Worm (Caenorhabditis elegans) whole organism, late embryonic: ENCODE results near the gene F38A1.6.

ENCODE experiments used
- C38D4.7 ChIP-seq: fragments of 200-800 bp; sonication (Bioruptor generic); optimal IDR thresholded peaks from 2 replicates; lab custom pipeline; 2018; ENCODE audit warnings: mild to moderate bottlenecking, missing genetic modification characterization, moderate library complexity, missing compliant biosample characterization
- T23F11.4 ChIP-seq: fragments of 200-800 bp; sonication (Bioruptor generic); optimal IDR thresholded peaks from 2 replicates; lab custom pipeline; 2018; ENCODE audit warnings: mild to moderate bottlenecking, missing genetic modification characterization, missing compliant biosample characterization
- ahr-1 ChIP-seq: sonication (generic microtip); optimal IDR thresholded peaks from 2 replicates; lab custom pipeline; 2016; ENCODE audit warnings: missing genetic modification characterization, missing compliant biosample characterization
- ama-1 ChIP-seq: fragments of 150-350 bp; optimal IDR thresholded peaks from 2 replicates; lab custom pipeline; 2014
- ceh-14 ChIP-seq: sonication (generic microtip); optimal IDR thresholded peaks from 2 replicates; lab custom pipeline; 2016; ENCODE audit warnings: missing genotype, missing genetic modification characterization, missing compliant biosample characterization
- ceh-18 ChIP-seq: sonication (generic microtip); optimal IDR thresholded peaks from 2 replicates; lab custom pipeline; 2016; ENCODE audit warnings: missing genetic modification characterization, missing compliant biosample characterization
- ceh-19 ChIP-seq: fragments of 200-800 bp; sonication (Bioruptor generic); optimal IDR thresholded peaks from 2 replicates; lab custom pipeline; 2018; ENCODE audit warnings: mild to moderate bottlenecking, missing genetic modification characterization, missing compliant biosample characterization
- ceh-2 ChIP-seq: sonication (generic microtip); optimal IDR thresholded peaks from 2 replicates; lab custom pipeline; 2016; ENCODE audit warnings: missing genotype, missing genetic modification characterization, missing compliant biosample characterization
- ceh-22 ChIP-seq: sonication (generic microtip); optimal IDR thresholded peaks from 2 replicates; lab custom pipeline; 2017; ENCODE audit warnings: missing biosample characterization, missing genetic modification characterization
- ceh-24 ChIP-seq: sonication (generic microtip); optimal IDR thresholded peaks from 2 replicates; lab custom pipeline; 2016; ENCODE audit warnings: mild to moderate bottlenecking, missing genetic modification characterization, missing compliant biosample characterization
- ceh-30 ChIP-seq: fragments of 150-350 bp; optimal IDR thresholded peaks from 2 replicates; lab custom pipeline; 2014; ENCODE audit warnings: missing biosample characterization, missing genetic modification characterization
- ceh-31 ChIP-seq: sonication (generic microtip); optimal IDR thresholded peaks from 2 replicates; lab custom pipeline; 2016; ENCODE audit warnings: missing genetic modification characterization, missing compliant biosample characterization
- ceh-34 ChIP-seq: sonication (generic microtip); optimal IDR thresholded peaks from 2 replicates; lab custom pipeline; 2016; ENCODE audit warnings: mild to moderate bottlenecking, missing genetic modification characterization, missing compliant biosample characterization
- ceh-45 ChIP-seq: fragments of 200-800 bp; sonication (Bioruptor generic); IDR thresholded peaks from 2 replicates; pipeline ENCODE4 v1.3.6; 2022; ENCODE audit warnings: missing genetic modification reagents, missing genetic modification characterization, missing compliant biosample characterization
- ceh-48 ChIP-seq: sonication (generic microtip); optimal IDR thresholded peaks from 2 replicates; lab custom pipeline; 2016; ENCODE audit warnings: missing genetic modification characterization, inconsistent platforms, missing compliant biosample characterization
- ceh-9 ChIP-seq: sonication (generic microtip); optimal IDR thresholded peaks from 2 replicates; lab custom pipeline; 2016; ENCODE audit warnings: mild to moderate bottlenecking, missing genetic modification characterization, inconsistent platforms, missing compliant biosample characterization
- che-1 ChIP-seq: sonication (generic microtip); optimal IDR thresholded peaks from 2 replicates; lab custom pipeline; 2016; ENCODE audit warnings: mild to moderate bottlenecking, missing genetic modification characterization, missing compliant biosample characterization
- dmd-4 ChIP-seq: sonication (generic microtip); optimal IDR thresholded peaks from 2 replicates; lab custom pipeline; 2016; ENCODE audit warnings: borderline replicate concordance, missing genetic modification characterization, missing compliant biosample characterization
- elt-2 ChIP-seq: sonication (generic microtip); optimal IDR thresholded peaks from 2 replicates; lab custom pipeline; 2016; ENCODE audit warnings: missing genetic modification reagents, missing genetic modification characterization, missing compliant biosample characterization
- elt-4 ChIP-seq: sonication (generic microtip); optimal IDR thresholded peaks from 2 replicates; lab custom pipeline; 2016; ENCODE audit warnings: missing genetic modification characterization, missing compliant biosample characterization
- ets-4 ChIP-seq: sonication (generic microtip); optimal IDR thresholded peaks from 2 replicates; lab custom pipeline; 2016; ENCODE audit warnings: missing genetic modification characterization, missing compliant biosample characterization
- eyg-1 ChIP-seq: sonication (generic microtip); optimal IDR thresholded peaks from 2 replicates; lab custom pipeline; 2016; ENCODE audit warnings: missing genotype, missing genetic modification characterization, missing compliant biosample characterization
- fax-1 ChIP-seq: sonication (generic microtip); optimal IDR thresholded peaks from 2 replicates; lab custom pipeline; 2016; ENCODE audit warnings: missing genotype, missing genetic modification characterization, missing compliant biosample characterization
- fkh-10 ChIP-seq: fragments of 150-350 bp; optimal IDR thresholded peaks from 2 replicates; lab custom pipeline; 2014; ENCODE audit warnings: missing biosample characterization, missing genetic modification reagents, missing genetic modification characterization
- fkh-6 ChIP-seq: sonication (generic microtip); optimal IDR thresholded peaks from 2 replicates; lab custom pipeline; 2016; ENCODE audit warnings: missing genetic modification characterization, missing compliant biosample characterization
- hlh-30 ChIP-seq: sonication (generic microtip); optimal IDR thresholded peaks from 2 replicates; lab custom pipeline; 2017; ENCODE audit warnings: antibody characterized with exemption, missing genetic modification characterization, missing compliant biosample characterization; ENCODE audit not compliant: insufficient read depth
- hlh-6 ChIP-seq: sonication (generic microtip); optimal IDR thresholded peaks from 2 replicates; lab custom pipeline; 2016; ENCODE audit warnings: missing genotype, missing genetic modification characterization, missing compliant biosample characterization
- madf-2 ChIP-seq: sonication (generic microtip); optimal IDR thresholded peaks from 2 replicates; lab custom pipeline; 2017; ENCODE audit warnings: missing genetic modification characterization, missing compliant biosample characterization
- mec-3 ChIP-seq: sonication (generic microtip); optimal IDR thresholded peaks from 2 replicates; lab custom pipeline; 2016; ENCODE audit warnings: borderline replicate concordance, missing genetic modification characterization, missing compliant biosample characterization
- nfya-1 ChIP-seq: sonication (generic microtip); optimal IDR thresholded peaks from 2 replicates; lab custom pipeline; 2017; ENCODE audit warnings: missing genetic modification characterization, mild to moderate bottlenecking, missing compliant biosample characterization, antibody characterized with exemption, moderate library complexity
- nhr-232 ChIP-seq: sonication (generic microtip); optimal IDR thresholded peaks from 2 replicates; lab custom pipeline; 2016; ENCODE audit warnings: missing genetic modification characterization, missing compliant biosample characterization
- pag-3 ChIP-seq: sonication (generic microtip); optimal IDR thresholded peaks from 2 replicates; lab custom pipeline; 2016; ENCODE audit warnings: missing compliant biosample characterization, missing genetic modification characterization, borderline replicate concordance
- pax-1 ChIP-seq: fragments of 150-350 bp; optimal IDR thresholded peaks from 2 replicates; lab custom pipeline; 2014; ENCODE audit warnings: missing biosample characterization, missing genetic modification characterization
- pha-2 ChIP-seq: sonication (generic microtip); optimal IDR thresholded peaks from 2 replicates; lab custom pipeline; 2017; ENCODE audit warnings: mild to moderate bottlenecking, missing genetic modification characterization, missing compliant biosample characterization
- pqm-1 ChIP-seq: sonication (generic microtip); optimal IDR thresholded peaks from 2 replicates; lab custom pipeline; 2016; ENCODE audit warnings: missing genetic modification characterization, missing compliant biosample characterization
- ref-2 ChIP-seq: sonication (generic microtip); optimal IDR thresholded peaks from 2 replicates; lab custom pipeline; 2016; ENCODE audit warnings: missing genetic modification characterization, missing compliant biosample characterization
- rnt-1 ChIP-seq: sonication (generic microtip); optimal IDR thresholded peaks from 2 replicates; lab custom pipeline; 2016; ENCODE audit warnings: missing genetic modification characterization, missing compliant biosample characterization
- sdc-2 ChIP-seq: sonication (generic microtip); optimal IDR thresholded peaks from 2 replicates; lab custom pipeline; 2016; ENCODE audit warnings: missing genotype, missing genetic modification characterization, missing compliant biosample characterization
- sox-2 ChIP-seq: fragments of 200-800 bp; sonication (Bioruptor generic); IDR thresholded peaks from 2 replicates; pipeline ENCODE4 v1.3.6; 2022; ENCODE audit warnings: missing genetic modification reagents, missing genetic modification characterization, missing compliant biosample characterization
- sox-4 ChIP-seq: sonication (generic microtip); optimal IDR thresholded peaks from 2 replicates; lab custom pipeline; 2017; ENCODE audit warnings: mild to moderate bottlenecking, missing genetic modification characterization, inconsistent platforms, missing compliant biosample characterization
- syd-9 ChIP-seq: sonication (generic microtip); optimal IDR thresholded peaks from 2 replicates; lab custom pipeline; 2016; ENCODE audit warnings: mild to moderate bottlenecking, missing genetic modification characterization, moderate library complexity, missing compliant biosample characterization
- tbx-2 ChIP-seq: sonication (generic microtip); optimal IDR thresholded peaks from 2 replicates; lab custom pipeline; 2016; ENCODE audit warnings: missing genetic modification characterization, missing compliant biosample characterization
- tbx-7 ChIP-seq: sonication (generic microtip); optimal IDR thresholded peaks from 2 replicates; lab custom pipeline; 2016; ENCODE audit warnings: missing genotype, missing genetic modification characterization, missing compliant biosample characterization
- ttx-3 ChIP-seq: sonication (generic microtip); optimal IDR thresholded peaks from 2 replicates; lab custom pipeline; 2016; ENCODE audit warnings: missing genetic modification reagents, missing genetic modification characterization, missing compliant biosample characterization
- unc-3 ChIP-seq, 2 experiments: fragments of 200-800 bp in 1 of 2; sonication (Bioruptor generic) in 1 of 2; sonication (generic microtip) in 1 of 2; conservative IDR thresholded peaks in 1 of 2; optimal IDR thresholded peaks in 1 of 2; 2 replicates each; pipeline versions ENCODE4 v1.3.6 to Lab custom; 2016 to 2022; ENCODE audit warnings: missing compliant biosample characterization in 2 of 2, missing genetic modification characterization in 2 of 2, missing genetic modification reagents in 1 of 2
- unc-42 ChIP-seq: sonication (generic microtip); optimal IDR thresholded peaks from 2 replicates; lab custom pipeline; 2016; ENCODE audit warnings: missing genotype, missing genetic modification characterization, missing compliant biosample characterization
- unc-86 ChIP-seq: sonication (generic microtip); optimal IDR thresholded peaks from 2 replicates; lab custom pipeline; 2016; ENCODE audit warnings: missing genetic modification characterization, missing compliant biosample characterization
- zip-5 ChIP-seq: sonication (generic microtip); optimal IDR thresholded peaks from 2 replicates; lab custom pipeline; 2016; ENCODE audit warnings: missing genetic modification characterization, missing compliant biosample characterization
- ztf-16 ChIP-seq: sonication (generic microtip); optimal IDR thresholded peaks from 2 replicates; lab custom pipeline; 2017; ENCODE audit warnings: missing genetic modification characterization, missing compliant biosample characterization

The F38A1.6 gene

ce11 chrIV:1274583-1274982 lies 22.9 kb downstream of the F38A1.6 start, which contains the start of gene C09E9.1 (continued):
- no peak for TF ChIP-seq fax-1 (tag; lab: Kevin White, UChicago)
- TF ChIP-seq tbx-2 (tag; lab: Kevin White, UChicago): peak; percentile 21
- no peak for TF ChIP-seq elt-4 (tag; lab: Kevin White, UChicago)
- TF ChIP-seq fkh-10 (GFP tag; lab: Kevin White, UChicago): no peak
- TF ChIP-seq rnt-1 (tag; lab: Kevin White, UChicago): no peak
- no peak for TF ChIP-seq elt-2 (tag; lab: Kevin White, UChicago)
- no peak for TF ChIP-seq ceh-14 (tag; lab: Kevin White, UChicago)
- no peak for TF ChIP-seq hlh-6 (tag; lab: Kevin White, UChicago)
- TF ChIP-seq ztf-16: no peak
- no peak for TF ChIP-seq ets-4 (tag; lab: Kevin White, UChicago)
- TF ChIP-seq sox-4 (tag; lab: Kevin White, UChicago): no peak
- no peak for TF ChIP-seq ceh-22 (tag; lab: Kevin White, UChicago)
- TF ChIP-seq zip-5: no peak
- no peak for TF ChIP-seq T23F11.4
- TF ChIP-seq ceh-9 (tag; lab: Kevin White, UChicago): no peak
- peak; percentile 8 for TF ChIP-seq ref-2
- TF ChIP-seq unc-42 (tag; lab: Kevin White, UChicago): peak; percentile 49
- TF ChIP-seq ceh-24: no peak
- TF ChIP-seq eyg-1 (tag; lab: Kevin White, UChicago): no peak
- TF ChIP-seq mec-3 (tag; lab: Kevin White, UChicago): no peak
- no peak for TF ChIP-seq ahr-1
- TF ChIP-seq ceh-31 (tag; lab: Kevin White, UChicago): peak; percentile 46
- no peak for TF ChIP-seq ceh-19
- no peak for TF ChIP-seq tbx-7 (tag; lab: Kevin White, UChicago)
- TF ChIP-seq madf-2: no peak
- TF ChIP-seq che-1: no peak
- TF ChIP-seq ceh-30 (tag; lab: Kevin White, UChicago): no peak
- no peak for TF ChIP-seq syd-9 (tag; lab: Kevin White, UChicago)
- TF ChIP-seq nfya-1: peak; percentile 55
- no peak for TF ChIP-seq ama-1 (lab: Kevin White, UChicago)
- no peak for TF ChIP-seq nhr-232 (tag; lab: Kevin White, UChicago)
- TF ChIP-seq pha-2 (tag; lab: Kevin White, UChicago): no peak
- no peak for TF ChIP-seq fkh-6 (tag; lab: Kevin White, UChicago)
- TF ChIP-seq unc-3 (GFP tag; conservative IDR thresholded peaks at IDR 0.05; lab: Robert Waterston, UW): no peak
- no peak for TF ChIP-seq unc-3 (tag; optimal IDR thresholded peaks at IDR 0.05; lab: Kevin White, UChicago)
- TF ChIP-seq ceh-48 (tag; lab: Kevin White, UChicago): no peak
- TF ChIP-seq ceh-2 (tag; lab: Kevin White, UChicago): no peak
- TF ChIP-seq pax-1 (tag; lab: Kevin White, UChicago): peak; percentile 3
- TF ChIP-seq unc-86: no peak
- TF ChIP-seq pag-3 (tag; lab: Kevin White, UChicago): no peak
- TF ChIP-seq ttx-3 (tag; lab: Kevin White, UChicago): no peak
- no peak for TF ChIP-seq dmd-4
- TF ChIP-seq ceh-45 (GFP tag; lab: Robert Waterston, UW): no peak
- no peak for TF ChIP-seq sox-2 (GFP tag; lab: Robert Waterston, UW)
- peak; percentile 84 for TF ChIP-seq hlh-30 (tag; lab: Kevin White, UChicago)
- no peak for TF ChIP-seq C38D4.7 (GFP tag; lab: Kevin White, UChicago)
- TF ChIP-seq sdc-2 (tag; lab: Kevin White, UChicago): no peak
- TF ChIP-seq ceh-34: no peak
- TF ChIP-seq ceh-18 (tag; lab: Kevin White, UChicago): peak; percentile 16
- no peak for TF ChIP-seq pqm-1
